Fruit fly (Drosophila melanogaster) whole organism, prepupa: ENCODE data around the gene slp1.

Source experiments
- CG10669 ChIP-seq: fragments of 200-800 bp; sonication (Bioruptor generic); optimal IDR thresholded peaks from 3 replicates; lab custom pipeline; 2018; ENCODE audit warnings: missing biosample characterization, mild to moderate bottlenecking, missing genetic modification characterization, moderate library complexity
- CG3919 ChIP-seq: fragments of 200-800 bp; sonication (Bioruptor generic); optimal IDR thresholded peaks from 3 replicates; lab custom pipeline; 2016; ENCODE audit warnings: missing biosample characterization, missing genetic modification characterization
- CG6854 ChIP-seq: fragments of 200-800 bp; sonication (Bioruptor generic); optimal IDR thresholded peaks from 2 replicates; lab custom pipeline; 2017; ENCODE audit warnings: missing biosample characterization, mild to moderate bottlenecking, missing genetic modification characterization
- CG9139 ChIP-seq: fragments of 200-800 bp; sonication (Bioruptor generic); optimal IDR thresholded peaks from 3 replicates; lab custom pipeline; 2017; ENCODE audit warnings: missing biosample characterization, mild to moderate bottlenecking, missing genetic modification characterization
- Eip78C ChIP-seq: fragments of 200-800 bp; sonication (Bioruptor generic); peaks from one replicate; lab custom pipeline; 2016; ENCODE audit warnings: missing biosample characterization, missing genetic modification characterization
- Gug ChIP-seq: fragments of 200-800 bp; sonication (Bioruptor generic); IDR thresholded peaks from 2 replicates; pipeline ENCODE4 v1.3.6; 2022; ENCODE audit warnings: missing biosample characterization, missing genetic modification characterization
- Hr4 ChIP-seq: fragments of 200-800 bp; sonication (Bioruptor generic); optimal IDR thresholded peaks from 3 replicates; lab custom pipeline; 2016; ENCODE audit warnings: missing biosample characterization, missing genetic modification characterization
- Lpt ChIP-seq: fragments of 200-800 bp; sonication (Bioruptor generic); optimal IDR thresholded peaks from 3 replicates; lab custom pipeline; 2016; ENCODE audit warnings: missing biosample characterization, missing genetic modification characterization
- Sox102F ChIP-seq: fragments of 200-800 bp; sonication (Bioruptor generic); optimal IDR thresholded peaks from 2 replicates; lab custom pipeline; 2016; ENCODE audit warnings: missing biosample characterization, mild to moderate bottlenecking, missing genetic modification characterization
- Sox14 ChIP-seq: fragments of 200-800 bp; sonication (Bioruptor generic); optimal IDR thresholded peaks from 3 replicates; lab custom pipeline; 2016; ENCODE audit warnings: missing biosample characterization, missing genetic modification characterization
- esn ChIP-seq: fragments of 200-800 bp; sonication (Bioruptor generic); optimal IDR thresholded peaks from 2 replicates; lab custom pipeline; 2016; ENCODE audit warnings: missing biosample characterization, mild to moderate bottlenecking, missing genetic modification characterization, moderate library complexity
- fd85E ChIP-seq: fragments of 200-800 bp; sonication (Bioruptor generic); optimal IDR thresholded peaks from 3 replicates; lab custom pipeline; 2016; ENCODE audit warnings: missing biosample characterization, missing genetic modification characterization
- topi ChIP-seq: fragments of 200-800 bp; sonication (Bioruptor generic); optimal IDR thresholded peaks from 3 replicates; lab custom pipeline; 2016; ENCODE audit warnings: missing biosample characterization, missing genetic modification characterization
- vri ChIP-seq: fragments of 200-800 bp; sonication (Bioruptor generic); optimal IDR thresholded peaks from 3 replicates; lab custom pipeline; 2016; ENCODE audit warnings: missing biosample characterization, mild to moderate bottlenecking, missing genetic modification characterization

DNA sequence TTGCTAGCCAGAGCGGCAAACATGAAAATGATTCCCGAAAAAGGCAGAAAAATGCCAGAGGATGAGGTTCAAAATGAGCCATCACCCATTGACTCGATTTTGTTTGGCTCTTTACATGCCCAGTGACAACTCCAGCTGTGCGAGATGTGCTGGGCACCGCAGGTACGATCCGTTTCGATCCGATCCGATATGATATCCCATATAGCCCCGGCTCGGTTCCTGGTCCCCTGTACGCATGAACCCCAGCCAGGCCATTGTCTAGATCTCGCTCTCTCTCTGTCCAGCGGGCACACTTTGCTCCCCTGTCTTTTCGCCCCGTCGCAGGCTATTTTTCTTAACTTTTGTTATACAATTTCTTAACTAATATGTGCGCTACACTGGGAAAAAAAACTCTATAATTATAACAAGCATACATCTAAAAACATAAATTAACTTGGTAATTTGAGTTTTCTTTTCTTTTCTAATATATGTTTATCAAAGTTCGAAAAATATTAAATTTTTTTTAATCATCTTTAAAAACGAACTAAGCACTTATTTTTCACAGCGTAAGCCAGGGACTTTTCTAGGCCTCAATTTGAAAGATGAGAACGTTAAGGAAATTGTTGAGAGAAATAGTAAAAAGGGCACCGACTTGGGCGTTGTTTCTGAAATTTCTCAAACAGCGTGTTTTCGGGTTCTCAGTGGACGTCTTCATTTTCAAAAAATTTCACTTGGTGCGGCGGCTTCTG lies 2.1 kb downstream of the slp1 start:
- TF ChIP-seq fd85E (GFP tag; lab: Kevin White, UChicago) (no peak), Sox14 (GFP tag; lab: Kevin White, UChicago) (no peak), Lpt (GFP tag; lab: Kevin White, UChicago) (no peak), Sox102F (GFP tag; lab: Kevin White, UChicago) (no peak), Gug (no peak), CG9139 (GFP tag; lab: Kevin White, UChicago) (no peak), esn (no peak), CG10669 (GFP tag; lab: Kevin White, UChicago) (no peak), CG6854 (no peak), CG3919 (GFP tag; lab: Kevin White, UChicago) (no peak), topi (GFP tag; lab: Kevin White, UChicago) (no peak), Eip78C (GFP tag; lab: Kevin White, UChicago) (no peak), vri (GFP tag; lab: Kevin White, UChicago) (no peak), Hr4 (GFP tag; lab: Kevin White, UChicago) (no peak)
